Worm (Caenorhabditis elegans): Measurements from ENCODE around the gene srx-39.

ce11 chrV:5137919-5138318 is 19.6 kb downstream of the srx-39 start, which contains the start of gene F14F9.3:
- no peak for TF ChIP-seq unc-62 (GFP tag; optimal IDR thresholded peaks at IDR 0.05)
- TF ChIP-seq unc-39 (tag; optimal IDR thresholded peaks at IDR 0.05): no peak
- TF ChIP-seq nhr-12 (tag; optimal IDR thresholded peaks at IDR 0.05): no peak
- no peak for TF ChIP-seq ces-1 (GFP tag; optimal IDR thresholded peaks at IDR 0.05)

Data from whole organism, mixed stage, embryonic.